Worm (Caenorhabditis elegans): ENCODE data around the gene cpt-3.

Gene cpt-3

ce11 chrIII:2123673-2124187, 41.1 kb downstream of the cpt-3 start, which contains the start of gene frl-1:
Gene frl-1, plus strand, starts transcription at chrIII:2124137.
- TF ChIP-seq dao-5 (tag; optimal IDR thresholded peaks at IDR 0.05) (no peak), him-1 (tag; optimal IDR thresholded peaks at IDR 0.05) (no peak), W03F9.2 (tag; optimal IDR thresholded peaks at IDR 0.05) (no peak)

ce11 chrIII:2125936-2126335, 43.3 kb downstream of the cpt-3 start:
- no peak for TF ChIP-seq him-1 (tag; optimal IDR thresholded peaks at IDR 0.05)
- TF ChIP-seq dao-5 (tag; optimal IDR thresholded peaks at IDR 0.05) = no peak
- TF ChIP-seq W03F9.2 (tag; optimal IDR thresholded peaks at IDR 0.05) = no peak

DNA sequence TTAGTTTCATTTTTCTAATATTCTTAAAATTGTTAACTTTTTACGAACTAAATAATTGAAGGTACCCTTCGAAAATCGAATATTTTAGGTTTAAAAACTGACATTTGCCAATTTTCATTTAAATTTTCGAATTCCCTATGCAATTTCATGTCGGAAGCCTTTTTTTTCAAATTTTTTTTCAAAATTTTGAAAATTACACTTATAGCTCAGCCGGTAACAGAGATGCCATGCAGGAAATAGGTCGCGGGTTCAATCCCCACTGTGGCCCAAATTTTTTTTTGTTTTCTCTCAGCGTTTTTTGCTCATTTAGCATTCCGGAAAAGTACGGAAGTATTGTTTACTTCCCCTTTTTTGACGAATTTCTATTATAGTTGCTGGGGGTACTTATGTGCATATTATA, 46.8 kb downstream of the cpt-3 start:
- TF ChIP-seq him-1 (tag; optimal IDR thresholded peaks at IDR 0.05) (no peak), dao-5 (tag; optimal IDR thresholded peaks at IDR 0.05) (no peak), W03F9.2 (tag; optimal IDR thresholded peaks at IDR 0.05) (no peak)

DNA sequence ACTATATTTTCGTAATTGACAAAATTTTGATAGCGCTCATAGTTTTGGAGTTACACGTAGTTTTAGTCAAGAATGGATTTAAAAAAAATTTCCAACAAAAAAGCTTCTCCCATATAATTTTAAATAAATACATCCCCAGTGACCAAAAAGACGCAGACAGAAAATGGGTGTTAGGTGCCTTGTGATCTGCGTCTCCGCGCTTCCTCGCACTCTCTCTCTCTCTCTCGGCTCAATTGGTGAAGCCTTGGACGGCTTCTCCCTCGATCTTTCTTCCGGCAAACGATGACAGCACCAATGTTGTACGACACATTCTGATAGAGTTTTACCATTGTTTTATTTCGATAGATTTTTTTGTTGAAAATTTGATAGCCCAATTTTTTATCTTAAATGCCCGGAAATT, 47.4 kb downstream of the cpt-3 start:
- TF ChIP-seq him-1 (tag; optimal IDR thresholded peaks at IDR 0.05) (no peak), dao-5 (tag; optimal IDR thresholded peaks at IDR 0.05) (no peak), W03F9.2 (tag; optimal IDR thresholded peaks at IDR 0.05) (no peak)

- no peak for TF ChIP-seq him-1 (tag; optimal IDR thresholded peaks at IDR 0.05)
- TF ChIP-seq W03F9.2 (tag; optimal IDR thresholded peaks at IDR 0.05) = no peak
- no peak for TF ChIP-seq dao-5 (tag; optimal IDR thresholded peaks at IDR 0.05)
Observed at ce11 chrIII:2132059-2132458, 49.4 kb downstream of the cpt-3 start.

DNA sequence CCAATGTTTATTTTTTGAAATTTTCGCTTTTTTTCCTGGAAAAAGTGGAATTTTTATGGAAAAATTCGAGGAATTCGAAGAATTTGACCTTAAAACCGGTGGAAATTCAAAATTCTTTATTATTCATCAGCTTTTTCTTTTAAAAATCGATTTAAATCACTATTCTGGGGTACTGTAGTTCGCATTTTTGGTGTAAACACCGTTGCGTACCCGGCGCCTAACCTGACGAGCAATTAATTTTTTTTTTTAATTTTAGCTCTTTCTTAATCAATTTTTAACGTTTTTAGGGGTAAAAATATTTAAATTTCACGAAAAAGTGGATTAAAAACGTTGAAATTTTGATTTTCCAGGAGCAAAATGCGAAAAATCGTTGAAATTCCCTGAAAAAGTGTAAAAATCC, 51.3 kb downstream of the cpt-3 start:
- no peak for TF ChIP-seq W03F9.2 (tag; optimal IDR thresholded peaks at IDR 0.05)
- no peak for TF ChIP-seq dao-5 (tag; optimal IDR thresholded peaks at IDR 0.05)
- TF ChIP-seq him-1 (tag; optimal IDR thresholded peaks at IDR 0.05) = no peak

DNA sequence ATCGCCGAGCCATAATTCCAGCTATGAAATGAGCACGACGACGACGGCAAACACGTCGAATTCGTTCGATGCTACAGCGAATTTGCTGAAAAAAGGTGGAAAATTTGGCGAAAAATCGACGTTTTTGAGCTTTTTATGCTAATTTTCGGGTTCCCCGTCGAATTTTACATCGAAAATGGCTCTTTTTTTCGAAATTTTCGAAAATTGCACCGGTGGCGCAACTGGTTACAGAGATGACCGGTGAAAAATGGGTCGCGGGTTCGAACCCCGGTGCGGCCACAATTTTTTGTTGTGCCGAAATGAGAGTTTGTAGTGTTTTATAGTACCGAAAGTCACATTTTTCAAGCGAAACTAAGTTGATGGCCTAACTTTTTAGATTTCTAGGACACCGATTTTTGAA, 54.9 kb downstream of the cpt-3 start:
- TF ChIP-seq W03F9.2 (tag; optimal IDR thresholded peaks at IDR 0.05) = no peak
- TF ChIP-seq him-1 (tag; optimal IDR thresholded peaks at IDR 0.05) = no peak
- TF ChIP-seq dao-5 (tag; optimal IDR thresholded peaks at IDR 0.05) = no peak
